Worm (Caenorhabditis elegans) whole organism, young adult: ENCODE measurements around the gene C34F6.12.

Experiments
- B0035.1 ChIP-seq: sonication (generic microtip); optimal IDR thresholded peaks from 2 replicates; lab custom pipeline; 2016; ENCODE audit warnings: missing genetic modification characterization, mild to moderate bottlenecking, missing compliant biosample characterization, missing genotype, missing genetic modification reagents
- B0261.1 ChIP-seq: sonication (generic microtip); optimal IDR thresholded peaks from 2 replicates; lab custom pipeline; 2016; ENCODE audit warnings: mild to moderate bottlenecking, missing genetic modification characterization, moderate library complexity, missing compliant biosample characterization
- C17E4.6 ChIP-seq: fragments of 200-800 bp; sonication (Bioruptor generic); IDR thresholded peaks from 2 replicates; pipeline ENCODE4 v1.3.6; 2022; ENCODE audit warnings: missing genetic modification reagents, missing genetic modification characterization, missing compliant biosample characterization
- F22D6.2 ChIP-seq: sonication (generic microtip); optimal IDR thresholded peaks from 2 replicates; lab custom pipeline; 2016; ENCODE audit warnings: mild to moderate bottlenecking, missing genetic modification characterization, missing compliant biosample characterization
- F33H1.4 ChIP-seq: fragments of 200-800 bp; sonication (Bioruptor generic); IDR thresholded peaks from 2 replicates; pipeline ENCODE4 v1.3.6; 2022; ENCODE audit warnings: missing genetic modification reagents, missing genetic modification characterization, missing compliant biosample characterization
- F37B4.10 ChIP-seq: fragments of 200-800 bp; sonication (Bioruptor generic); IDR thresholded peaks from 2 replicates; pipeline ENCODE4 v1.3.6; 2022; ENCODE audit warnings: missing genetic modification characterization, missing compliant biosample characterization
- F49E8.2 ChIP-seq: sonication (generic microtip); optimal IDR thresholded peaks from 3 replicates; lab custom pipeline; 2017; ENCODE audit warnings: missing genetic modification characterization, mild to moderate bottlenecking, missing compliant biosample characterization, antibody characterized with exemption, moderate library complexity; ENCODE audit not compliant: insufficient read depth
- K12H6.12 ChIP-seq: fragments of 200-800 bp; sonication (Bioruptor generic); optimal IDR thresholded peaks from 2 replicates; lab custom pipeline; 2018; ENCODE audit warnings: mild to moderate bottlenecking, missing genetic modification characterization, missing compliant biosample characterization
- T26A5.8 ChIP-seq: sonication (generic microtip); optimal IDR thresholded peaks from 2 replicates; lab custom pipeline; 2016; ENCODE audit warnings: missing genetic modification characterization, missing compliant biosample characterization
- Y53F4B.3 ChIP-seq: fragments of 200-800 bp; sonication (Bioruptor generic); IDR thresholded peaks from 2 replicates; pipeline ENCODE4 v1.3.6; 2022; ENCODE audit warnings: missing genetic modification reagents, missing genetic modification characterization, missing compliant biosample characterization
- Y56A3A.18 ChIP-seq: fragments of 200-800 bp; sonication (Bioruptor generic); IDR thresholded peaks from 2 replicates; pipeline ENCODE4 v1.3.6; 2022; ENCODE audit warnings: missing genetic modification reagents, missing genetic modification characterization, missing compliant biosample characterization
- ZK185.1 ChIP-seq: sonication (generic microtip); optimal IDR thresholded peaks from 2 replicates; lab custom pipeline; 2016; ENCODE audit warnings: mild to moderate bottlenecking, missing genetic modification characterization, missing compliant biosample characterization; ENCODE audit not compliant: poor library complexity, severe bottlenecking
- aptf-2 ChIP-seq: fragments of 200-800 bp; sonication (Bioruptor generic); conservative IDR thresholded peaks from 2 replicates; pipeline ENCODE4 v1.3.6; 2022; ENCODE audit warnings: missing genetic modification reagents, missing genetic modification characterization, missing compliant biosample characterization
- athp-1 ChIP-seq: sonication (generic microtip); optimal IDR thresholded peaks from 2 replicates; lab custom pipeline; 2017; ENCODE audit warnings: mild to moderate bottlenecking, missing genetic modification characterization, missing compliant biosample characterization
- attf-6 ChIP-seq: fragments of 200-800 bp; sonication (Bioruptor generic); IDR thresholded peaks from 2 replicates; pipeline ENCODE4 v1.3.6; 2022; ENCODE audit warnings: missing genetic modification reagents, missing genetic modification characterization, missing compliant biosample characterization
- ccch-3 ChIP-seq: fragments of 200-800 bp; sonication (Bioruptor generic); optimal IDR thresholded peaks from 2 replicates; lab custom pipeline; 2018; ENCODE audit warnings: mild to moderate bottlenecking, missing genetic modification characterization, missing compliant biosample characterization
- cebp-1 ChIP-seq, 2 experiments: fragments of 200-800 bp in 1 of 2; sonication (Bioruptor generic) in 1 of 2; sonication (generic microtip) in 1 of 2; IDR thresholded peaks in 1 of 2; optimal IDR thresholded peaks in 1 of 2; 2 replicates each; pipeline versions ENCODE4 v1.3.6 to Lab custom; 2017 to 2022; ENCODE audit warnings: missing compliant biosample characterization in 2 of 2, missing genetic modification characterization in 2 of 2, mild to moderate bottlenecking in 1 of 2, missing genetic modification reagents in 1 of 2, moderate library complexity in 1 of 2
- ceh-27 ChIP-seq: fragments of 200-800 bp; sonication (Bioruptor generic); optimal IDR thresholded peaks from 2 replicates; lab custom pipeline; 2018; ENCODE audit warnings: mild to moderate bottlenecking, missing genetic modification characterization, moderate library complexity, missing compliant biosample characterization
- ceh-58 ChIP-seq: fragments of 200-800 bp; sonication (Bioruptor generic); IDR thresholded peaks from 2 replicates; pipeline ENCODE4 v1.3.6; 2022; ENCODE audit warnings: missing genetic modification characterization, missing compliant biosample characterization
- ceh-79 ChIP-seq: sonication (generic microtip); optimal IDR thresholded peaks from 2 replicates; lab custom pipeline; 2017; ENCODE audit warnings: mild to moderate bottlenecking, missing genetic modification characterization, missing compliant biosample characterization
- ceh-91 ChIP-seq: fragments of 200-800 bp; sonication (Bioruptor generic); IDR thresholded peaks from 2 replicates; pipeline ENCODE4 v1.3.6; 2022; ENCODE audit warnings: missing genetic modification reagents, missing genetic modification characterization, missing compliant biosample characterization
- chd-7 ChIP-seq: sonication (generic microtip); optimal IDR thresholded peaks from 2 replicates; lab custom pipeline; 2016; ENCODE audit warnings: mild to moderate bottlenecking, missing genetic modification characterization, moderate library complexity, missing compliant biosample characterization
- efl-1 ChIP-seq: fragments of 150-350 bp; optimal IDR thresholded peaks from 2 replicates; lab custom pipeline; 2014; ENCODE audit warnings: missing biosample characterization, missing genetic modification reagents, missing genetic modification characterization
- ets-4 ChIP-seq: fragments of 200-800 bp; sonication (Bioruptor generic); optimal IDR thresholded peaks from 2 replicates; lab custom pipeline; 2018; ENCODE audit warnings: mild to moderate bottlenecking, missing genetic modification characterization, missing compliant biosample characterization
- him-1 ChIP-seq: sonication (generic microtip); optimal IDR thresholded peaks from 2 replicates; lab custom pipeline; 2016; ENCODE audit warnings: missing genotype, missing genetic modification reagents, missing genetic modification characterization, missing compliant biosample characterization
- hmg-1.2 ChIP-seq: fragments of 200-800 bp; sonication (Bioruptor generic); IDR thresholded peaks from 2 replicates; pipeline ENCODE4 v1.3.6; 2022; ENCODE audit warnings: missing genetic modification reagents, missing genetic modification characterization, missing compliant biosample characterization
- hmg-20 ChIP-seq: fragments of 200-800 bp; sonication (Bioruptor generic); IDR thresholded peaks from 2 replicates; pipeline ENCODE4 v1.3.6; 2022; ENCODE audit warnings: missing genetic modification reagents, missing genetic modification characterization, missing compliant biosample characterization
- lin-35 ChIP-seq, 3 experiments: fragments of 150-350 bp in 2 of 3; sonication (generic microtip) in 1 of 3; optimal IDR thresholded peaks; 2 replicates each; lab custom pipeline; 2014 to 2018; ENCODE audit warnings: missing biosample characterization in 3 of 3, missing genetic modification characterization in 3 of 3, missing genetic modification reagents in 3 of 3
- madf-3 ChIP-seq: fragments of 200-800 bp; sonication (Bioruptor generic); IDR thresholded peaks from 2 replicates; pipeline ENCODE4 v1.3.6; 2022; ENCODE audit warnings: missing genetic modification reagents, missing genetic modification characterization, missing compliant biosample characterization
- nfyb-1 ChIP-seq: fragments of 200-800 bp; sonication (Bioruptor generic); IDR thresholded peaks from 2 replicates; pipeline ENCODE4 v1.3.6; 2022; ENCODE audit warnings: missing genetic modification reagents, missing genetic modification characterization, missing compliant biosample characterization
- nhr-179 ChIP-seq: sonication (generic microtip); optimal IDR thresholded peaks from 2 replicates; lab custom pipeline; 2016; ENCODE audit warnings: mild to moderate bottlenecking, missing genetic modification characterization, missing compliant biosample characterization
- nhr-27 ChIP-seq: fragments of 200-800 bp; sonication (Bioruptor generic); optimal IDR thresholded peaks from 2 replicates; lab custom pipeline; 2018; ENCODE audit warnings: mild to moderate bottlenecking, missing genetic modification characterization, moderate library complexity, missing compliant biosample characterization
- repo-1 ChIP-seq: sonication (generic microtip); optimal IDR thresholded peaks from 2 replicates; lab custom pipeline; 2017; ENCODE audit warnings: mild to moderate bottlenecking, missing genetic modification characterization, missing compliant biosample characterization
- sdz-38 ChIP-seq: sonication (generic microtip); optimal IDR thresholded peaks from 2 replicates; lab custom pipeline; 2016; ENCODE audit warnings: missing genotype, missing genetic modification characterization, missing compliant biosample characterization
- sptf-2 ChIP-seq: fragments of 200-800 bp; sonication (Bioruptor generic); optimal IDR thresholded peaks from 2 replicates; lab custom pipeline; 2018; ENCODE audit warnings: mild to moderate bottlenecking, missing genetic modification characterization, missing compliant biosample characterization
- ztf-25 ChIP-seq: fragments of 200-800 bp; sonication (Bioruptor generic); IDR thresholded peaks from 2 replicates; pipeline ENCODE4 v1.3.6; 2022; ENCODE audit warnings: missing genetic modification reagents, missing genetic modification characterization, missing compliant biosample characterization

Gene C34F6.12

DNA sequence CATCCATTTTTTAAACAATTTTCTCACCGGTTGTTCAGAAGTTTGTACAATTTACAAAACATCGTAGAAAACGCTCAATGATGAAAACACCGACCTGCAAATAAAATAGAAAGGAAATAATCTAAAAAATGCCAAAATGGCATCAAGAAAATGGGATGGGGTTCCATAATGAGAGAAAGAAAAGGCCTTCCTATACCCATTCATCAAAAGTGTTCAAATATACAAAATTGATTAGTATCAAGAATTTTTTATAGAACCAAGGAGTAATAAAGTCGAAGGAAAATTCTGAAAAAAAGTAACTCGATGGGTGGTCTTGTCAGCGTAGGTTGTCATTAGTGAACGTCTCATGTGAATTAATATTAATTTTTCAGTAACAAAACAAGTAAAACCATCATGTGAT is at the start of gene C34F6.12:
Gene C34F6.12, minus strand, starts transcription at position 101 of the 400 bp plus-strand sequence.
- TF ChIP-seq hmg-1.2 (GFP tag; lab: Robert Waterston, UW): no peak

DNA sequence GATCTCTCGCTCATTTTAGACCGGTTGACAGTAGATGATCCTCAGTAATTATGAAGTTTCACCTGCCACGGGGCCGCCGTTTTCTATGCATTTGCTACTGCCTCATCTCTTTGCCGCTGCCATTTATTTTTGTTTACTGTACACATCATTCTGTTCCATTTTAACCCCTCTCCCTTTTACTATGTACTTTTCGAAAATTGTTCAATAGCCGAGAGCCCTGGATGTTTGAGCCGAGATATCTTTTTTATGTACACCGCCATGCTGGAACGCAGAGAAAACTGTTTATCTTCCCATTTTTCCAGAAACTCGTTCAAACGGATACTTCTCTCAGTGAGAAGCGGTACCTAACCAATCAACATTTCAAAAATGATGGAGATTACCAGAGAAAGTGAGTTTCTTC is 44.4 kb upstream of the C34F6.12 start, which contains the start of gene ifa-1:
Gene ifa-1, plus strand, starts transcription at position 301 of the 400 bp plus-strand sequence.
- TF ChIP-seq ZK185.1 (no peak), him-1 (tag; lab: Kevin White, UChicago) (no peak), aptf-2 (GFP tag; lab: Robert Waterston, UW) (no peak), sdz-38 (tag; lab: Kevin White, UChicago) (no peak), ceh-27 (GFP tag; lab: Kevin White, UChicago) (no peak), F22D6.2 (tag; lab: Kevin White, UChicago) (no peak), efl-1 (no peak)

DNA sequence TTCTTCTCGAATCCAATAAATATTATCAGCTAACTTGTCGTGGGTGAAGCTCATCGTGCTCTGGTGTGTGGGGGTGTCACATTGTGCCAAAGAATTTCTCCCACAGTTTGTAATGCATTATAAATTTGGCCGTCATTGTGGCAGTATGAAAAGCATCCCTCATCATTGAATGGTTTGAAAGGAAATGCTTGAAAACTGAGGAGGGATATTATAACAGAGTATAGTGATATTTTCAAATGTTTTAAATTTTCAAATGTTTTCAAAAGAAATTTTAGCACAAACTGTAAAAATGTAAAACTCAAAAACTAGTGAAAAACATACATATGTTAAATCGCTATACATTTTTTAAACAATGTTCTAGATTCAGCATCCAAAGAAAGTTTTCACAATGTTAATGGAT is 42.5 kb upstream of the C34F6.12 start, which contains the start of gene C03A3.3:
Gene C03A3.3, minus strand, starts transcription at position 101 of the 400 bp plus-strand sequence.
- no peak for TF ChIP-seq ccch-3 (GFP tag; lab: Kevin White, UChicago)
- TF ChIP-seq lin-35 (GFP tag; optimal IDR thresholded peaks at IDR 0.05; lab: Kevin White, UChicago): no peak
- TF ChIP-seq sptf-2 (GFP tag; lab: Kevin White, UChicago): no peak
- TF ChIP-seq Y56A3A.18 (GFP tag; lab: Robert Waterston, UW): no peak
- TF ChIP-seq ets-4 (GFP tag; lab: Kevin White, UChicago): no peak
- no peak for TF ChIP-seq C17E4.6
- no peak for TF ChIP-seq F37B4.10
- TF ChIP-seq chd-7 (tag; lab: Kevin White, UChicago): no peak
- TF ChIP-seq attf-6 (GFP tag; lab: Robert Waterston, UW): no peak
- TF ChIP-seq F33H1.4 (GFP tag; lab: Robert Waterston, UW): no peak
- TF ChIP-seq F49E8.2 (tag; lab: Kevin White, UChicago): no peak
- no peak for TF ChIP-seq sdz-38 (tag; lab: Kevin White, UChicago)
- no peak for TF ChIP-seq hmg-1.2 (GFP tag; lab: Robert Waterston, UW)
- TF ChIP-seq B0261.1: no peak
- no peak for TF ChIP-seq him-1 (tag; lab: Kevin White, UChicago)
- no peak for TF ChIP-seq athp-1 (tag; lab: Kevin White, UChicago)
- no peak for TF ChIP-seq ceh-58 (GFP tag; lab: Robert Waterston, UW)

DNA sequence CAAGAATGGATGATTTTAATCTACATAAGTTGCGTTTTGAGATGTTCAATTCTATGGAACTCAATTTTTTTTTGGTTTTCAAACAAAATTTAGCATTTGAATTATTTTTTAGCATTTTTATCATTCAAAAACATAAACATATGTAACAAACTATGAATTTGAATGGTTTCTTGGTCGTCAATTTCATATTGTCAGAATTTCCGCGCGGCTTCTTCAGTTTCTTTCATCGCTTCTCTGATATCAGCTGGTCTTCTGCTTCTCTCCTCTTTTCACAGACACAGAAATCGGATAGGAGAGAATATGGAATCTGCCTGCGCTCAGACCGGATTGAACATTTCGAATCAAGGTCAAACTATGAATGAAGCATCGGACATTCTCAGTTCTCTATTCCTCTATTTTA is 40.2 kb upstream of the C34F6.12 start, which contains the start of gene C03A3.9:
Gene C03A3.9, plus strand, starts transcription at position 301 of the 400 bp plus-strand sequence.
- TF ChIP-seq nfyb-1 (no peak), repo-1 (tag; lab: Kevin White, UChicago) (no peak), nhr-179 (tag; lab: Kevin White, UChicago) (no peak), madf-3 (GFP tag; lab: Robert Waterston, UW) (no peak), T26A5.8 (no peak), ceh-91 (no peak), Y53F4B.3 (GFP tag; lab: Robert Waterston, UW) (no peak), cebp-1 (GFP tag; IDR thresholded peaks at IDR 0.05; lab: Robert Waterston, UW) (no peak), cebp-1 (tag; optimal IDR thresholded peaks at IDR 0.05; lab: Kevin White, UChicago) (no peak), hmg-20 (GFP tag; lab: Robert Waterston, UW) (no peak), ztf-25 (GFP tag; lab: Robert Waterston, UW) (no peak), K12H6.12 (no peak), B0035.1 (tag; lab: Kevin White, UChicago) (no peak), nhr-27 (tag; lab: Kevin White, UChicago) (no peak), ceh-79 (tag; lab: Kevin White, UChicago) (no peak)
- TF ChIP-seq, all 124 proteins: peak for 0
